Worm (Caenorhabditis elegans): Measurements from ENCODE around the gene F37A4.3.

Gene F37A4.3

DNA sequence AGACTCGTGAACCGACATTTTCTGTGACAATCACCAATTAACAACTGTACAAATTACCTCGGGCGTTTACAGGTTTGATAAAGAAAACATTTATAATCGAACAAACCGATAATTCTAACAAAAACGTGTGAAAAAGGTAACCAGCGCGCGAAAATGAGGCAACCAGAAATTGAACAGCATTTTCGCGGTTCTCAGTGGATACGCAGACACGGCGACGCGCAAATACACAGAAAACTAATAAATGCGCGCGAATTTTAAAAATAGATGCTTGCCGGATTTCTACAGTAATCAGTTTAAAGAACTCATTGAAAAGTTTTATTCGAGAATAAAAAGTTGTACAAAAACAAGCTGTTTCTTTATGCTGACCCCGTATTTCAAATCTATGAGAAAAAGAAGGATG lies 8.4 kb upstream of the F37A4.3 start, which contains the start of gene isw-1 (continued):
- TF ChIP-seq mab-9 (GFP tag; IDR thresholded peaks at IDR 0.05): no peak
- peak; percentile 24 for TF ChIP-seq swsn-7 (tag; optimal IDR thresholded peaks at IDR 0.05)
- TF ChIP-seq unc-98 (GFP tag; IDR thresholded peaks at IDR 0.05): no peak
- peak; percentile 49 for TF ChIP-seq C16A3.4 (tag; optimal IDR thresholded peaks at IDR 0.05)
- TF ChIP-seq C04F5.9 (tag; optimal IDR thresholded peaks at IDR 0.05): peak; percentile 7
- no peak for TF ChIP-seq lin-13 (GFP tag; optimal IDR thresholded peaks at IDR 0.05)
- peak; percentile 16 for TF ChIP-seq jun-1 (tag; optimal IDR thresholded peaks at IDR 0.05)
- no peak for TF ChIP-seq grh-1 (GFP tag; IDR thresholded peaks at IDR 0.05)
- peak; percentile 21 for TF ChIP-seq nhr-90 (tag; optimal IDR thresholded peaks at IDR 0.05; ENCODE audit: poor library complexity)
- peak in 1 of 6 experiments; percentile 24 for TF ChIP-seq elt-3 (tag; optimal IDR thresholded peaks at IDR 0.05)

DNA sequence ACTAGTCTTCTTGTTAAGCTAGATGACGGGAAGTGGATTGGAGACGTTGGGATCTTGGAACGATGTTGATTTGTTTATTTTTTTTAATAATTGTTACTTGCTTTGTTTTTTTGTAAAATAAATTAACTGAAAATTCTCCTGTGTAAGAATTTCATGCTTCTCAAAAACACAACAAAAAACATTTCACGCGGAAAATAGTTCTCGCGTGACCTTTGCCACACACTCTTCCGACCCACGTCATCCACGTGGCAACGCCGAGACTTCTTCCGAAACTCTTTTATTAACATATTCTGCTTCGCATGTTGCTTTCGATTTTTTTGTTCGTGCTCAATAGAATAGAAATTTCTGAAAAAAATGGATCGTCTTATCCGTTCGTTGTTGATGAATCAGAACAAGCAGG lies 6.8 kb upstream of the F37A4.3 start, which contains the start of gene F37A4.5:
F37A4.5 (plus strand) TSS at position 301 of the 400 bp plus-strand sequence.
- TF ChIP-seq aha-1 (tag; optimal IDR thresholded peaks at IDR 0.05) (no peak), lin-39 (tag; optimal IDR thresholded peaks at IDR 0.05) (no peak), efl-1 (optimal IDR thresholded peaks at IDR 0.05) (no peak), efl-1 (GFP tag; optimal IDR thresholded peaks at IDR 0.05 in 1 of 2) (no peak), elt-2 (tag; optimal IDR thresholded peaks at IDR 0.05) (no peak), alr-1 (tag; optimal IDR thresholded peaks at IDR 0.05; ENCODE audit: borderline replicate concordance) (no peak), lsy-2 (tag; optimal IDR thresholded peaks at IDR 0.05) (no peak), rnt-1 (tag; optimal IDR thresholded peaks at IDR 0.05) (no peak), nhr-20 (tag; optimal IDR thresholded peaks at IDR 0.05) (no peak), zag-1 (tag; optimal IDR thresholded peaks at IDR 0.05) (no peak), sptf-1 (tag; optimal IDR thresholded peaks at IDR 0.05) (no peak), efl-3 (GFP tag; optimal IDR thresholded peaks at IDR 0.05) (no peak)

ce11 chrIII:6713266-6713665 lies 5.1 kb upstream of the F37A4.3 start, which contains the start of gene F37A4.4:
Gene F37A4.4, plus strand, starts transcription at chrIII:6713566.
- TF ChIP-seq lin-14 (GFP tag; optimal IDR thresholded peaks at IDR 0.05) (no peak), ceh-8 (GFP tag; optimal IDR thresholded peaks at IDR 0.05) (no peak), lin-39 (tag; optimal IDR thresholded peaks at IDR 0.05) (no peak), mep-1 (tag; optimal IDR thresholded peaks at IDR 0.05) (no peak), lir-3 (tag; optimal IDR thresholded peaks at IDR 0.05; ENCODE audit: poor library complexity) (no peak), nhr-71 (tag; optimal IDR thresholded peaks at IDR 0.05) (no peak), elt-2 (tag; optimal IDR thresholded peaks at IDR 0.05) (no peak), efl-3 (GFP tag; optimal IDR thresholded peaks at IDR 0.05) (no peak), egl-27 (tag; optimal IDR thresholded peaks at IDR 0.05) (no peak), dpl-1 (GFP tag; optimal IDR thresholded peaks at IDR 0.05) (no peak), sup-37 (GFP tag; optimal IDR thresholded peaks at IDR 0.05) (no peak), lin-15B (tag; optimal IDR thresholded peaks at IDR 0.05) (no peak), C34B4.2 (tag; optimal IDR thresholded peaks at IDR 0.05) (no peak), ztf-11 (tag; optimal IDR thresholded peaks at IDR 0.05) (no peak), pqm-1 (tag; optimal IDR thresholded peaks at IDR 0.05) (no peak), nhr-85 (tag) (no peak)

DNA sequence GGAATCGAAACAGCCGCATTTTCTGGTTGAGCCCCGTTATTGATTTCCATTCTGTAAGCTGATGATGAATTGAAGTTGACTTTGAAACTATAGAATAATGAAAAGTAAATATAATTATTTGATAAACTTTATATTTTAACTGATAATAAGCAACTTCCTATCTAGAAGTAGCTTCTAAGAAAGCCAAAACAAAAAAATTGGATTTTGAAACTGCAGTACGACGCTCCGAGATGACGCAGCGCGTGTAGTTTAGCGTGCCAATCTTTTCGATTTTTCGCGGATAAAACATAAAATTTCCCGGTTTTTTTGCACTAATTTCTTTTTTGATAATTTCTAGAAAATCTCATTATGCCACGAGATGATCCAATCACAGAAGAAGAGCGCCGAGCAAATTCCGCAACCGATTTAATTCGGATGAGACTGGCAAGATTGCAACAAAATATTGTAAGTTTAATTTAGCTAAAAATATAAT lies 3.9 kb downstream of the F37A4.3 start, which contains the start of the genes bath-41 and F37A4.2:
bath-41 (minus strand) TSS at position 51 of the 472 bp plus-strand sequence.
F37A4.2 (plus strand) TSS at position 247 of the 472 bp plus-strand sequence.
- TF ChIP-seq blmp-1 (tag; optimal IDR thresholded peaks at IDR 0.05) (peak; percentile 9), lin-15B (tag; optimal IDR thresholded peaks at IDR 0.05) (peak; percentile 13), lin-35 (GFP tag; optimal IDR thresholded peaks at IDR 0.05) (peak in 1 of 2 experiments; percentile 48), hpl-2 (GFP tag; optimal IDR thresholded peaks at IDR 0.05) (no peak), efl-1 (optimal IDR thresholded peaks at IDR 0.05) (peak; percentile 37 to 44), efl-1 (GFP tag; optimal IDR thresholded peaks at IDR 0.05 in 1 of 2) (peak; percentile 43 to 95), dpl-1 (GFP tag; optimal IDR thresholded peaks at IDR 0.05) (peak in 2 of 3 experiments; percentile 24 to 61), snpc-4 (tag; optimal IDR thresholded peaks at IDR 0.05) (no peak)

Data from whole organism, L1 larva.